Worm (Caenorhabditis elegans) whole organism, L3 larva: ENCODE measurements around the gene C49H3.4.

Source experiments
- R02D3.7 ChIP-seq: fragments of 150-350 bp; optimal IDR thresholded peaks from 2 replicates; lab custom pipeline; 2014; ENCODE audit warnings: missing biosample characterization, missing genetic modification characterization
- aly-2 ChIP-seq: fragments of 150-350 bp; optimal IDR thresholded peaks from 2 replicates; lab custom pipeline; 2014; ENCODE audit warnings: missing biosample characterization, missing genetic modification characterization
- ama-1 ChIP-seq: fragments of 150-350 bp; optimal IDR thresholded peaks from 2 replicates; lab custom pipeline; 2018
- ceh-16 ChIP-seq: sonication (generic microtip); optimal IDR thresholded peaks from 2 replicates; lab custom pipeline; 2017; ENCODE audit warnings: missing biosample characterization, missing genetic modification characterization
- egl-27 ChIP-seq: sonication (generic microtip); optimal IDR thresholded peaks from 4 replicates; lab custom pipeline; 2017; ENCODE audit warnings: missing biosample characterization, missing genetic modification reagents, missing genetic modification characterization
- egl-5 ChIP-seq: fragments of 150-350 bp; optimal IDR thresholded peaks from 2 replicates; lab custom pipeline; 2017; ENCODE audit warnings: missing biosample characterization, missing genetic modification reagents, missing genetic modification characterization, inconsistent platforms
- elt-1 ChIP-seq: fragments of 150-350 bp; optimal IDR thresholded peaks from 2 replicates; lab custom pipeline; 2014; ENCODE audit warnings: missing biosample characterization, missing genetic modification characterization
- elt-2 ChIP-seq: sonication (generic microtip); optimal IDR thresholded peaks from 2 replicates; lab custom pipeline; 2016; ENCODE audit warnings: missing genetic modification reagents, mild to moderate bottlenecking, missing genetic modification characterization, missing compliant biosample characterization
- elt-3 ChIP-seq, 3 experiments: fragments of 150-350 bp in 1 of 3; sonication (generic microtip) in 2 of 3; optimal IDR thresholded peaks; 2 replicates in 2 of 3; 4 replicates in 1 of 3; lab custom pipeline; 2014 to 2017; ENCODE audit warnings: missing biosample characterization in 3 of 3, missing genetic modification characterization in 3 of 3
- fkh-10 ChIP-seq: sonication (generic microtip); optimal IDR thresholded peaks from 2 replicates; lab custom pipeline; 2017; ENCODE audit warnings: missing biosample characterization, missing genetic modification reagents, missing genetic modification characterization
- fkh-2 ChIP-seq: fragments of 150-350 bp; optimal IDR thresholded peaks from 2 replicates; lab custom pipeline; 2014; ENCODE audit warnings: missing biosample characterization, missing genetic modification reagents, missing genetic modification characterization
- fos-1 ChIP-seq: fragments of 150-350 bp; optimal IDR thresholded peaks from 2 replicates; lab custom pipeline; 2014; ENCODE audit warnings: missing biosample characterization, missing genetic modification characterization
- jun-1 ChIP-seq: fragments of 150-350 bp; optimal IDR thresholded peaks from 2 replicates; lab custom pipeline; 2014; ENCODE audit warnings: missing biosample characterization, missing genetic modification reagents, missing genetic modification characterization
- lin-15B ChIP-seq: fragments of 150-350 bp; optimal IDR thresholded peaks from 2 replicates; lab custom pipeline; 2014; ENCODE audit warnings: missing biosample characterization, missing genetic modification characterization
- lin-39 ChIP-seq: fragments of 150-350 bp; optimal IDR thresholded peaks from 2 replicates; lab custom pipeline; 2018; ENCODE audit warnings: missing biosample characterization, missing genetic modification reagents, missing genetic modification characterization
- lsy-12 ChIP-seq: sonication (generic microtip); optimal IDR thresholded peaks from 2 replicates; lab custom pipeline; 2016; ENCODE audit warnings: mild to moderate bottlenecking, missing genetic modification characterization, missing compliant biosample characterization
- mdl-1 ChIP-seq: fragments of 150-350 bp; optimal IDR thresholded peaks from 2 replicates; lab custom pipeline; 2014; ENCODE audit warnings: missing biosample characterization, missing genetic modification characterization
- mml-1 ChIP-seq: fragments of 150-350 bp; sonication (generic microtip); optimal IDR thresholded peaks from 3 replicates; lab custom pipeline; 2014; ENCODE audit warnings: missing biosample characterization, missing genetic modification characterization
- nfya-1 ChIP-seq: sonication (generic microtip); optimal IDR thresholded peaks from 2 replicates; lab custom pipeline; 2017; ENCODE audit warnings: missing genetic modification characterization, mild to moderate bottlenecking, missing compliant biosample characterization, antibody characterized with exemption, moderate library complexity; ENCODE audit not compliant: insufficient read depth
- nhr-11 ChIP-seq: fragments of 150-350 bp; optimal IDR thresholded peaks from 2 replicates; lab custom pipeline; 2014; ENCODE audit warnings: missing biosample characterization, missing genetic modification characterization
- nhr-12 ChIP-seq: fragments of 150-350 bp; optimal IDR thresholded peaks from 2 replicates; lab custom pipeline; 2014; ENCODE audit warnings: missing biosample characterization, missing genetic modification characterization
- nhr-23 ChIP-seq: fragments of 150-350 bp; optimal IDR thresholded peaks from 2 replicates; lab custom pipeline; 2014; ENCODE audit warnings: missing biosample characterization, missing genetic modification reagents, missing genetic modification characterization
- nhr-237 ChIP-seq: fragments of 150-350 bp; optimal IDR thresholded peaks from 2 replicates; lab custom pipeline; 2014; ENCODE audit warnings: missing biosample characterization, missing genetic modification characterization
- nhr-25 ChIP-seq: sonication (generic microtip); optimal IDR thresholded peaks from 2 replicates; lab custom pipeline; 2017; ENCODE audit warnings: missing biosample characterization, missing genetic modification characterization
- nhr-28 ChIP-seq: fragments of 150-350 bp; optimal IDR thresholded peaks from 2 replicates; lab custom pipeline; 2014; ENCODE audit warnings: missing biosample characterization, missing genetic modification characterization
- nhr-43 ChIP-seq: sonication (generic microtip); optimal IDR thresholded peaks from 2 replicates; lab custom pipeline; 2016; ENCODE audit warnings: mild to moderate bottlenecking, missing genetic modification characterization, missing compliant biosample characterization; ENCODE audit not compliant: poor library complexity, severe bottlenecking
- nhr-67 ChIP-seq: fragments of 150-350 bp; optimal IDR thresholded peaks from 2 replicates; lab custom pipeline; 2014; ENCODE audit warnings: missing biosample characterization, missing genetic modification characterization
- nhr-76 ChIP-seq: fragments of 150-350 bp; sonication (generic microtip); optimal IDR thresholded peaks from 5 replicates; lab custom pipeline; 2014; ENCODE audit warnings: missing biosample characterization, missing genetic modification characterization
- nhr-77 ChIP-seq: fragments of 150-350 bp; optimal IDR thresholded peaks from 2 replicates; lab custom pipeline; 2014; ENCODE audit warnings: missing biosample characterization, missing genetic modification characterization
- pha-4 ChIP-seq: fragments of 150-350 bp; optimal IDR thresholded peaks from 2 replicates; lab custom pipeline; 2014; ENCODE audit warnings: missing biosample characterization, missing genetic modification reagents, missing genetic modification characterization
- pqm-1 ChIP-seq: fragments of 150-350 bp; optimal IDR thresholded peaks from 2 replicates; lab custom pipeline; 2017; ENCODE audit warnings: missing biosample characterization, missing genetic modification characterization, inconsistent platforms
- sea-2 ChIP-seq: fragments of 150-350 bp; sonication (generic microtip); optimal IDR thresholded peaks from 4 replicates; lab custom pipeline; 2014; ENCODE audit warnings: missing biosample characterization, missing genetic modification reagents, missing genetic modification characterization
- skn-1 ChIP-seq: fragments of 150-350 bp; optimal IDR thresholded peaks from 2 replicates; lab custom pipeline; 2014; ENCODE audit warnings: missing biosample characterization, missing genetic modification characterization
- snpc-4 ChIP-seq: fragments of 150-350 bp; optimal IDR thresholded peaks from 2 replicates; lab custom pipeline; 2014; ENCODE audit warnings: missing biosample characterization, missing genetic modification characterization
- tbx-2 ChIP-seq: sonication (generic microtip); optimal IDR thresholded peaks from 2 replicates; lab custom pipeline; 2016; ENCODE audit warnings: mild to moderate bottlenecking, missing genetic modification characterization, missing compliant biosample characterization
- zag-1 ChIP-seq: fragments of 150-350 bp; optimal IDR thresholded peaks from 2 replicates; lab custom pipeline; 2014; ENCODE audit warnings: missing biosample characterization, missing genetic modification characterization
- ztf-11 ChIP-seq: fragments of 150-350 bp; optimal IDR thresholded peaks from 2 replicates; lab custom pipeline; 2014; ENCODE audit warnings: missing biosample characterization, missing genetic modification characterization
- ztf-4 ChIP-seq: fragments of 150-350 bp; optimal IDR thresholded peaks from 2 replicates; lab custom pipeline; 2014; ENCODE audit warnings: missing biosample characterization, missing genetic modification characterization

Gene C49H3.4

ce11 chrIV:7924975-7925828 is 10.1 kb downstream of the C49H3.4 start:
- TF ChIP-seq lin-39 (tag; lab: Kevin White, UChicago) (no peak), mml-1 (no peak), pqm-1 (no peak), tbx-2 (tag; lab: Kevin White, UChicago) (no peak), ama-1 (peak; percentile 46), fos-1 (tag; lab: Kevin White, UChicago) (no peak), nhr-23 (tag; lab: Kevin White, UChicago) (peak; percentile 14), nhr-237 (tag; lab: Kevin White, UChicago) (no peak), nhr-12 (tag; lab: Kevin White, UChicago) (no peak), pha-4 (no peak), elt-1 (tag; lab: Kevin White, UChicago) (no peak), ztf-4 (tag; lab: Kevin White, UChicago) (no peak), fkh-10 (GFP tag; lab: Kevin White, UChicago) (no peak), nhr-77 (tag; lab: Kevin White, UChicago) (no peak), ztf-11 (tag; lab: Kevin White, UChicago) (no peak), elt-3 (tag; optimal IDR thresholded peaks at IDR 0.05; lab: Kevin White, UChicago) (no peak), zag-1 (no peak), R02D3.7 (tag; lab: Kevin White, UChicago) (peak; percentile 3), nhr-43 (tag; lab: Kevin White, UChicago) (no peak), sea-2 (no peak), skn-1 (tag; lab: Kevin White, UChicago) (no peak), aly-2 (tag; lab: Kevin White, UChicago) (peak; percentile 52), nhr-67 (tag; lab: Kevin White, UChicago) (no peak), egl-5 (tag; lab: Kevin White, UChicago) (no peak), nfya-1 (tag; lab: Kevin White, UChicago) (no peak)

- TF ChIP-seq lin-15B (tag; lab: Kevin White, UChicago) (peak; percentile 41), ama-1 (no peak), egl-5 (tag; lab: Kevin White, UChicago) (peak; percentile 58), nhr-25 (tag; lab: Kevin White, UChicago) (peak; percentile 21)
- TF ChIP-seq, all 47 proteins: peak for 3
These were observed 11.2 kb downstream of the C49H3.4 start, which contains the start of gene rps-2 for ce11 chrIV:7926102-7926840. rps-2 (minus strand) TSS chrIV:7926391.

ce11 chrIV:7927218-7927617 is 12.1 kb downstream of the C49H3.4 start, which contains the start of gene C49H3.12:
C49H3.12 (minus strand) TSS chrIV:7927318.
- no peak for TF ChIP-seq lin-15B (tag; lab: Kevin White, UChicago)
- TF ChIP-seq skn-1 (tag; lab: Kevin White, UChicago) = no peak
- no peak for TF ChIP-seq lsy-12 (tag; lab: Kevin White, UChicago)
- TF ChIP-seq egl-5 (tag; lab: Kevin White, UChicago) = no peak
- no peak for TF ChIP-seq egl-27
- no peak for TF ChIP-seq sea-2
- no peak for TF ChIP-seq elt-3 (tag; optimal IDR thresholded peaks at IDR 0.05; lab: Kevin White, UChicago)
- TF ChIP-seq R02D3.7 (tag; lab: Kevin White, UChicago) = no peak
- no peak for TF ChIP-seq mml-1
- no peak for TF ChIP-seq fkh-2

- TF ChIP-seq nhr-43 (tag; lab: Kevin White, UChicago) = no peak
- no peak for TF ChIP-seq skn-1 (tag; lab: Kevin White, UChicago)
- TF ChIP-seq nhr-28 (tag; lab: Kevin White, UChicago) = no peak
These were observed 12.8 kb downstream of the C49H3.4 start, which contains the start of gene gcy-8 for ce11 chrIV:7927852-7928251. gcy-8 (plus strand) TSS chrIV:7928152.

- TF ChIP-seq jun-1 (tag; lab: Kevin White, UChicago) (no peak), ceh-16 (no peak), elt-3 (tag; optimal IDR thresholded peaks at IDR 0.05; lab: Kevin White, UChicago) (no peak), aly-2 (tag; lab: Kevin White, UChicago) (no peak), nhr-11 (tag; lab: Kevin White, UChicago) (no peak), zag-1 (no peak), elt-2 (no peak), pqm-1 (no peak), nhr-67 (tag; lab: Kevin White, UChicago) (no peak), lin-15B (tag; lab: Kevin White, UChicago) (no peak), egl-27 (no peak), R02D3.7 (tag; lab: Kevin White, UChicago) (no peak), snpc-4 (tag; lab: Kevin White, UChicago) (no peak), ama-1 (no peak), nhr-28 (tag; lab: Kevin White, UChicago) (no peak), mdl-1 (tag; lab: Kevin White, UChicago) (no peak), nhr-237 (tag; lab: Kevin White, UChicago) (no peak), fkh-10 (GFP tag; lab: Kevin White, UChicago) (no peak), nhr-12 (tag; lab: Kevin White, UChicago) (no peak), nhr-76 (no peak)
These were observed 16.8 kb downstream of the C49H3.4 start for ce11 chrIV:7931873-7932272.
